Fruit fly (Drosophila melanogaster): ENCODE data around the gene alpha-Man-IIa.

The alpha-Man-IIa gene

DNA sequence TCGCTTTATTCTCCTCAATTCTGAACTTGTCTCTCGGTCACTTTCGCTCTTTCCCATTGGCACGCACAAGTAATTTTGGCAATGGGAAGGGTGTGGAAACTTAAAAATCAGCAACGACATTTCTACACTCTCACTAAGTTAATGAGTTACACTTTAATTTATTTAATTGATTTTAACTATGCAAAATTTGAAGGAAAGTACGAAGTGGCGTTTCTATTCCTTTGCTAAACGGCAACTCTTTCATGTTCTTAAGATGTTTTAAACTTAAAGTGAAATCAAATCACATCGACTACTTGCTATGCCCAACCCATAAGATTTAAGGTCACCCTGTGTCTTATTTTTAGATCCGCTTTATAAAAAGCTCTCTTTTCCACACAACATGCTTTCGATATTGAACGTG is 41.9 kb upstream of the alpha-Man-IIa start (continued):
- TF ChIP-seq pzg (GFP tag; optimal IDR thresholded peaks at IDR 0.05) = no peak
- no peak for TF ChIP-seq CG8290 (GFP tag; optimal IDR thresholded peaks at IDR 0.05)
- no peak for TF ChIP-seq CG8290 (tag; optimal IDR thresholded peaks at IDR 0.05)
- no peak for TF ChIP-seq CG3407 (GFP tag; optimal IDR thresholded peaks at IDR 0.05)
- TF ChIP-seq CG33557 (GFP tag; optimal IDR thresholded peaks at IDR 0.05) = no peak
- no peak for TF ChIP-seq p53 (GFP tag; optimal IDR thresholded peaks at IDR 0.05)
- TF ChIP-seq Awh (GFP tag; IDR thresholded peaks at IDR 0.05) = no peak
- TF ChIP-seq Trl (optimal IDR thresholded peaks at IDR 0.05) = peak in 1 of 2 experiments; percentile 14
- no peak for TF ChIP-seq Trl (GFP tag; optimal IDR thresholded peaks at IDR 0.05)
- TF ChIP-seq CG34376 (GFP tag; optimal IDR thresholded peaks at IDR 0.05) = no peak
- TF ChIP-seq peb (GFP tag; IDR thresholded peaks at IDR 0.05) = no peak
- no peak for TF ChIP-seq HLH4C (GFP tag; IDR thresholded peaks at IDR 0.05; ENCODE audit: partially characterized antibody)
- TF ChIP-seq Nf-YA (GFP tag; IDR thresholded peaks at IDR 0.05) = no peak
- TF ChIP-seq CG11696 (GFP tag; IDR thresholded peaks at IDR 0.05) = peak; percentile 29; the same call in 1 of the 2 replicates
- TF ChIP-seq Poxn (GFP tag; IDR thresholded peaks at IDR 0.05) = no peak
- TF ChIP-seq CG11723 (GFP tag; optimal IDR thresholded peaks at IDR 0.05) = peak; percentile 5
- peak; percentile 28 for TF ChIP-seq az2 (GFP tag; optimal IDR thresholded peaks at IDR 0.05)
- peak; percentile 57 for TF ChIP-seq CG17568 (GFP tag; optimal IDR thresholded peaks at IDR 0.05)
- no peak for TF ChIP-seq D (optimal IDR thresholded peaks at IDR 0.05)
- no peak for TF ChIP-seq D (GFP tag; optimal IDR thresholded peaks at IDR 0.05)
- peak; percentile 27 for TF ChIP-seq Sox100B (GFP tag; optimal IDR thresholded peaks at IDR 0.05)
- TF ChIP-seq lov (optimal IDR thresholded peaks at IDR 0.05) = no peak
- TF ChIP-seq lov (GFP tag; IDR thresholded peaks at IDR 0.05) = no peak
- TF ChIP-seq gsb-n (tag; optimal IDR thresholded peaks at IDR 0.05) = no peak
- no peak for TF ChIP-seq CG3838 (GFP tag; optimal IDR thresholded peaks at IDR 0.05)
- TF ChIP-seq sisA (GFP tag; IDR thresholded peaks at IDR 0.05) = peak; percentile 50
- TF ChIP-seq Xrp1 (GFP tag; IDR thresholded peaks at IDR 0.05) = peak; percentile 46; the same call in 1 of the 2 replicates
- TF ChIP-seq Rfx (GFP tag; IDR thresholded peaks at IDR 0.05) = peak; percentile 81; the same call in 1 of the 2 replicates
- TF ChIP-seq Side (GFP tag; optimal IDR thresholded peaks at IDR 0.05) = no peak
- TF ChIP-seq zen (tag; optimal IDR thresholded peaks at IDR 0.05) = no peak
- peak; percentile 49 for TF ChIP-seq ind (GFP tag; optimal IDR thresholded peaks at IDR 0.05)
- TF ChIP-seq Fer2 (tag; optimal IDR thresholded peaks at IDR 0.05) = no peak
- TF ChIP-seq CG17802 (tag; optimal IDR thresholded peaks at IDR 0.05) = no peak
- TF ChIP-seq crol (GFP tag; IDR thresholded peaks at IDR 0.05) = no peak
- TF ChIP-seq MTF-1 (GFP tag; optimal IDR thresholded peaks at IDR 0.05; ENCODE audit: borderline replicate concordance) = no peak
- peak; percentile 31; the same call in 1 of the 2 replicates for TF ChIP-seq Oaz (GFP tag; IDR thresholded peaks at IDR 0.05)
- peak; percentile 38; the same call in 1 of the 3 replicates for TF ChIP-seq B-H1 (GFP tag; IDR thresholded peaks at IDR 0.05)
- no peak for TF ChIP-seq vnd (GFP tag; IDR thresholded peaks at IDR 0.05; ENCODE audit: partially characterized antibody)
- TF ChIP-seq tin (GFP tag; optimal IDR thresholded peaks at IDR 0.05) = peak; percentile 3
- peak in 1 of 2 experiments; percentile 26 for TF ChIP-seq chif (GFP tag; optimal IDR thresholded peaks at IDR 0.05)
- no peak for TF ChIP-seq Optix (GFP tag; IDR thresholded peaks at IDR 0.05)
- TF ChIP-seq CG9817 (tag; optimal IDR thresholded peaks at IDR 0.05) = peak; percentile 59
- TF ChIP-seq CG6654 (GFP tag; optimal IDR thresholded peaks at IDR 0.05) = no peak
- no peak for TF ChIP-seq CG17912 (GFP tag; optimal IDR thresholded peaks at IDR 0.05)
- TF ChIP-seq HLH54F (GFP tag; optimal IDR thresholded peaks at IDR 0.05) = peak; percentile 31
- no peak for TF ChIP-seq CG1603 (tag; optimal IDR thresholded peaks at IDR 0.05)
- no peak for TF ChIP-seq CG12744 (GFP tag; optimal IDR thresholded peaks at IDR 0.05)
- 0 out of 3 replicates have a peak, but pooled peaks have one; percentile 44 for TF ChIP-seq CG34422 (GFP tag; IDR thresholded peaks at IDR 0.05)
- no peak for TF ChIP-seq Bgb (GFP tag; IDR thresholded peaks at IDR 0.05; ENCODE audit: partially characterized antibody)
- TF ChIP-seq kni (GFP tag; optimal IDR thresholded peaks at IDR 0.05) = no peak
- TF ChIP-seq bsh (GFP tag; optimal IDR thresholded peaks at IDR 0.05) = no peak
- TF ChIP-seq Dll (GFP tag; IDR thresholded peaks at IDR 0.05; ENCODE audit: partially characterized antibody) = no peak
